Worm (Caenorhabditis elegans) whole organism, L4 larva: ENCODE results near the gene F56C3.8.

Source experiments
- F37D6.2 ChIP-seq: sonication (generic microtip); optimal IDR thresholded peaks from 2 replicates; lab custom pipeline; 2016; ENCODE audit warnings: mild to moderate bottlenecking, missing genetic modification characterization, missing compliant biosample characterization
- F44E2.7 ChIP-seq: fragments of 200-800 bp; sonication (Bioruptor generic); IDR thresholded peaks from 2 replicates; pipeline ENCODE4 v2.1.2; 2022; ENCODE audit warnings: missing genetic modification characterization, missing compliant biosample characterization
- R02D3.7 ChIP-seq: fragments of 150-350 bp; sonication (generic microtip); optimal IDR thresholded peaks from 3 replicates; lab custom pipeline; 2014; ENCODE audit warnings: missing biosample characterization, missing genetic modification characterization
- T20F7.1 ChIP-seq: fragments of 200-800 bp; sonication (Bioruptor generic); optimal IDR thresholded peaks from 2 replicates; lab custom pipeline; 2018; ENCODE audit warnings: mild to moderate bottlenecking, missing genetic modification characterization, missing compliant biosample characterization
- aha-1 ChIP-seq: fragments of 150-350 bp; peaks from one replicate; lab custom pipeline; 2014; ENCODE audit warnings: missing biosample characterization, missing genetic modification characterization
- arid-1 ChIP-seq: fragments of 200-800 bp; sonication (Bioruptor generic); conservative IDR thresholded peaks from 2 replicates; pipeline ENCODE4 v1.3.6; 2022; ENCODE audit warnings: missing genetic modification reagents, missing genetic modification characterization, missing compliant biosample characterization
- ceh-20 ChIP-seq: fragments of 200-800 bp; sonication (Bioruptor generic); IDR thresholded peaks from 2 replicates; pipeline ENCODE4 v1.3.6; 2022; ENCODE audit warnings: missing genetic modification reagents, missing genetic modification characterization, missing compliant biosample characterization
- ceh-32 ChIP-seq: sonication (generic microtip); optimal IDR thresholded peaks from 2 replicates; lab custom pipeline; 2016; ENCODE audit warnings: mild to moderate bottlenecking, missing genetic modification characterization, missing compliant biosample characterization; ENCODE audit not compliant: poor library complexity
- ceh-44 ChIP-seq: fragments of 200-800 bp; sonication (Bioruptor generic); IDR thresholded peaks from 2 replicates; pipeline ENCODE4 v1.3.6; 2022; ENCODE audit warnings: missing genetic modification reagents, missing genetic modification characterization, missing compliant biosample characterization
- ceh-82 ChIP-seq: sonication (generic microtip); optimal IDR thresholded peaks from 2 replicates; lab custom pipeline; 2017; ENCODE audit warnings: missing biosample characterization, missing genetic modification characterization
- daf-8 ChIP-seq: fragments of 200-800 bp; sonication (Bioruptor generic); IDR thresholded peaks from 2 replicates; pipeline ENCODE4 v1.3.6; 2022; ENCODE audit warnings: missing genetic modification characterization, missing compliant biosample characterization
- dmd-6 ChIP-seq: fragments of 200-800 bp; sonication (Bioruptor generic); IDR thresholded peaks from 2 replicates; pipeline ENCODE4 v1.3.6; 2022; ENCODE audit warnings: missing genetic modification reagents, missing genetic modification characterization, missing compliant biosample characterization
- dmd-8 ChIP-seq: fragments of 200-800 bp; sonication (Bioruptor generic); IDR thresholded peaks from 2 replicates; pipeline ENCODE4 v1.3.6; 2022; ENCODE audit warnings: missing genetic modification characterization, missing compliant biosample characterization
- duxl-1 ChIP-seq: sonication (generic microtip); optimal IDR thresholded peaks from 2 replicates; lab custom pipeline; 2016; ENCODE audit warnings: mild to moderate bottlenecking, missing genetic modification characterization, moderate library complexity, missing compliant biosample characterization; ENCODE audit not compliant: poor library complexity
- dve-1 ChIP-seq: sonication (generic microtip); optimal IDR thresholded peaks from 2 replicates; lab custom pipeline; 2017; ENCODE audit warnings: antibody characterized with exemption, mild to moderate bottlenecking, missing genetic modification characterization, missing compliant biosample characterization; ENCODE audit not compliant: insufficient read depth
- egl-43 ChIP-seq: fragments of 200-800 bp; sonication (Bioruptor generic); IDR thresholded peaks from 2 replicates; pipeline ENCODE4 v1.3.6; 2022; ENCODE audit warnings: missing genetic modification reagents, missing genetic modification characterization, missing compliant biosample characterization
- fkh-10 ChIP-seq: fragments of 150-350 bp; optimal IDR thresholded peaks from 2 replicates; lab custom pipeline; 2014; ENCODE audit warnings: missing biosample characterization, missing genetic modification reagents, missing genetic modification characterization
- hlh-30 ChIP-seq: sonication (generic microtip); optimal IDR thresholded peaks from 2 replicates; lab custom pipeline; 2017; ENCODE audit warnings: antibody characterized with exemption, mild to moderate bottlenecking, missing genetic modification characterization, missing compliant biosample characterization; ENCODE audit not compliant: insufficient read depth
- hmg-1.1 ChIP-seq: fragments of 200-800 bp; sonication (Bioruptor generic); IDR thresholded peaks from 2 replicates; pipeline ENCODE4 v1.3.6; 2022; ENCODE audit warnings: missing genetic modification reagents, missing genetic modification characterization, missing compliant biosample characterization
- jun-1 ChIP-seq: fragments of 150-350 bp; optimal IDR thresholded peaks from 2 replicates; lab custom pipeline; 2014; ENCODE audit warnings: missing biosample characterization, missing genetic modification reagents, missing genetic modification characterization
- lin-38 ChIP-seq: fragments of 200-800 bp; sonication (Bioruptor generic); IDR thresholded peaks from 2 replicates; pipeline ENCODE4 v1.3.6; 2022; ENCODE audit warnings: missing genetic modification reagents, missing genetic modification characterization, missing compliant biosample characterization
- lin-39 ChIP-seq: fragments of 150-350 bp; optimal IDR thresholded peaks from 2 replicates; lab custom pipeline; 2014; ENCODE audit warnings: missing biosample characterization, missing genetic modification reagents, missing genetic modification characterization
- lir-3 ChIP-seq: sonication (generic microtip); optimal IDR thresholded peaks from 2 replicates; lab custom pipeline; 2016; ENCODE audit warnings: mild to moderate bottlenecking, missing genetic modification characterization, missing compliant biosample characterization
- madf-9 ChIP-seq: fragments of 200-800 bp; sonication (Bioruptor generic); conservative IDR thresholded peaks from 2 replicates; pipeline ENCODE4 v1.3.6; 2022; ENCODE audit warnings: missing genetic modification reagents, missing genetic modification characterization, missing compliant biosample characterization
- mdt-29 ChIP-seq: fragments of 200-800 bp; sonication (Bioruptor generic); IDR thresholded peaks from 2 replicates; pipeline ENCODE4 v1.3.6; 2022; ENCODE audit warnings: missing genetic modification reagents, missing genetic modification characterization, missing compliant biosample characterization
- mep-1 ChIP-seq: fragments of 150-350 bp; sonication (generic microtip); optimal IDR thresholded peaks from 3 replicates; lab custom pipeline; 2014; ENCODE audit warnings: missing biosample characterization, missing genetic modification characterization
- mes-2 ChIP-seq: sonication (generic microtip); optimal IDR thresholded peaks from 2 replicates; lab custom pipeline; 2016; ENCODE audit warnings: missing genotype, mild to moderate bottlenecking, missing genetic modification characterization, missing compliant biosample characterization; ENCODE audit not compliant: poor library complexity, severe bottlenecking
- mxl-3 ChIP-seq: fragments of 200-800 bp; sonication (Bioruptor generic); optimal IDR thresholded peaks from 2 replicates; lab custom pipeline; 2018; ENCODE audit warnings: mild to moderate bottlenecking, missing genetic modification characterization, missing compliant biosample characterization
- nhr-10 ChIP-seq: fragments of 150-350 bp; optimal IDR thresholded peaks from 2 replicates; lab custom pipeline; 2014; ENCODE audit warnings: missing biosample characterization, missing genetic modification characterization
- nhr-11 ChIP-seq: fragments of 150-350 bp; optimal IDR thresholded peaks from 2 replicates; lab custom pipeline; 2014; ENCODE audit warnings: missing biosample characterization, missing genetic modification characterization
- nhr-111 ChIP-seq: fragments of 200-800 bp; sonication (Bioruptor generic); optimal IDR thresholded peaks from 2 replicates; lab custom pipeline; 2018; ENCODE audit warnings: mild to moderate bottlenecking, missing genetic modification characterization, missing compliant biosample characterization
- nhr-41 ChIP-seq: fragments of 200-800 bp; sonication (Bioruptor generic); IDR thresholded peaks from 2 replicates; pipeline ENCODE4 v1.3.6; 2022; ENCODE audit warnings: missing genetic modification reagents, missing genetic modification characterization, missing compliant biosample characterization
- nhr-42 ChIP-seq: fragments of 200-800 bp; sonication (Bioruptor generic); IDR thresholded peaks from 2 replicates; pipeline ENCODE4 v1.3.6; 2022; ENCODE audit warnings: missing genetic modification characterization, missing compliant biosample characterization
- nhr-48 ChIP-seq: sonication (generic microtip); optimal IDR thresholded peaks from 2 replicates; lab custom pipeline; 2016; ENCODE audit warnings: mild to moderate bottlenecking, missing genetic modification characterization, missing compliant biosample characterization
- nhr-76 ChIP-seq: fragments of 150-350 bp; optimal IDR thresholded peaks from 2 replicates; lab custom pipeline; 2014; ENCODE audit warnings: missing biosample characterization, missing genetic modification characterization
- rbr-2 ChIP-seq: sonication (generic microtip); optimal IDR thresholded peaks from 2 replicates; lab custom pipeline; 2016; ENCODE audit warnings: missing genotype, missing genetic modification characterization, missing compliant biosample characterization
- saeg-2 ChIP-seq: fragments of 200-800 bp; sonication (Bioruptor generic); IDR thresholded peaks from 2 replicates; pipeline ENCODE4 v1.3.6; 2022; ENCODE audit warnings: missing genetic modification reagents, missing genetic modification characterization, missing compliant biosample characterization
- snpc-1.2 ChIP-seq: fragments of 200-800 bp; sonication (Bioruptor generic); IDR thresholded peaks from 2 replicates; pipeline ENCODE4 v1.3.6; 2022; ENCODE audit warnings: missing genetic modification reagents, missing genetic modification characterization, missing compliant biosample characterization
- unc-62 ChIP-seq, 3 experiments: fragments of 150-350 bp in 1 of 3; sonication (generic microtip); optimal IDR thresholded peaks in 2 of 3; peaks in 1 of 3; 1 replicate in 1 of 3; 2 replicates in 2 of 3; lab custom pipeline; 2014 to 2017; ENCODE audit warnings: missing biosample characterization in 3 of 3, missing genetic modification characterization in 3 of 3, missing genetic modification reagents in 3 of 3, missing genotype in 1 of 3
- vab-7 ChIP-seq: fragments of 200-800 bp; sonication (Bioruptor generic); IDR thresholded peaks from 2 replicates; pipeline ENCODE4 v1.3.6; 2022; ENCODE audit warnings: missing genetic modification reagents, missing genetic modification characterization, missing compliant biosample characterization
- ztf-11 ChIP-seq: fragments of 150-350 bp; optimal IDR thresholded peaks from 2 replicates; lab custom pipeline; 2014; ENCODE audit warnings: missing biosample characterization, missing genetic modification characterization

The F56C3.8 gene

ce11 chrX:1370736-1371281 is 13.6 kb downstream of the F56C3.8 start, which contains the start of gene F56C3.7:
F56C3.7 (minus strand) TSS chrX:1370786.
- TF ChIP-seq F37D6.2 (no peak), unc-62 (GFP tag; optimal IDR thresholded peaks at IDR 0.05 in 1 of 2; lab: Kevin White, UChicago) (peak in 1 of 2 experiments; percentile 19), unc-62 (tag; optimal IDR thresholded peaks at IDR 0.05; lab: Kevin White, UChicago) (no peak), daf-8 (GFP tag; lab: Robert Waterston, UW) (no peak), nhr-48 (tag; lab: Kevin White, UChicago) (no peak), ztf-11 (tag; lab: Kevin White, UChicago) (no peak), aha-1 (tag; lab: Kevin White, UChicago) (no peak), madf-9 (no peak), dmd-8 (GFP tag; lab: Robert Waterston, UW) (no peak), duxl-1 (tag; lab: Kevin White, UChicago) (peak; percentile 39), F44E2.7 (GFP tag; lab: Robert Waterston, UW) (no peak), nhr-42 (GFP tag; lab: Robert Waterston, UW) (peak; percentile 67; the same call in 1 of the 2 replicates), fkh-10 (GFP tag; lab: Kevin White, UChicago) (no peak), nhr-41 (GFP tag; lab: Robert Waterston, UW) (no peak), mes-2 (tag; lab: Kevin White, UChicago) (peak; percentile 49), nhr-10 (tag; lab: Kevin White, UChicago) (no peak), ceh-32 (no peak), jun-1 (tag; lab: Kevin White, UChicago) (no peak), hmg-1.1 (peak; percentile 46), saeg-2 (no peak)
- TF ChIP-seq, all 104 proteins: peak for 5

DNA sequence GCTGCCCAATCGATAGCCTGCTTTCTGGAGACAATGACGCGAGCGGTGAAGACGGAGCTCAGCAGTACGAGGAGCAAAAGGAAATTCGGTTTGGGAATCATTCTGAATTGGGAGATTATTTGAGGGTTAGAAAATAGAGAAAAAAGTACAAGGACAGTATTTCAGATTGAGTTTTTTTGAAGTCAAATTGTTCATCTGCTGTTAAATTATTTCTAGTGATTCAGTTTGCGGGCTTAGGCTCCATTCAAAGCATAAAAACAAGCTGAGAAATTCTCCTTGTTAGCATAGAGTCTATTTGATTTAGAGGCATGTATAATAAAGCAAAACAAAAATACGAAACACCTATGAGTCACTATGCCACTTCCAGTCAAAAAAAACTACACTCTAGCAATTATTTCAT is 17.0 kb downstream of the F56C3.8 start, which contains the start of gene dgn-2:
Gene dgn-2 (minus strand): TSS at position 101 of the 400 bp plus-strand sequence.
- TF ChIP-seq dmd-6 (GFP tag; lab: Robert Waterston, UW) (no peak), fkh-10 (GFP tag; lab: Kevin White, UChicago) (no peak), T20F7.1 (GFP tag; lab: Kevin White, UChicago) (no peak), nhr-76 (tag; lab: Kevin White, UChicago) (no peak), lin-38 (GFP tag; lab: Robert Waterston, UW) (no peak), nhr-111 (no peak), arid-1 (GFP tag; lab: Robert Waterston, UW) (no peak), lin-39 (tag; lab: Kevin White, UChicago) (no peak), dve-1 (tag; lab: Kevin White, UChicago) (no peak), egl-43 (no peak), vab-7 (GFP tag; lab: Robert Waterston, UW) (no peak), dmd-8 (GFP tag; lab: Robert Waterston, UW) (no peak), snpc-1.2 (GFP tag; lab: Robert Waterston, UW) (no peak), ceh-44 (GFP tag; lab: Robert Waterston, UW) (no peak), hlh-30 (tag; lab: Kevin White, UChicago) (no peak), mes-2 (tag; lab: Kevin White, UChicago) (no peak), ceh-20 (GFP tag; lab: Robert Waterston, UW) (no peak), nhr-11 (no peak), mep-1 (tag; lab: Kevin White, UChicago) (no peak), lir-3 (tag; lab: Kevin White, UChicago) (no peak)

DNA sequence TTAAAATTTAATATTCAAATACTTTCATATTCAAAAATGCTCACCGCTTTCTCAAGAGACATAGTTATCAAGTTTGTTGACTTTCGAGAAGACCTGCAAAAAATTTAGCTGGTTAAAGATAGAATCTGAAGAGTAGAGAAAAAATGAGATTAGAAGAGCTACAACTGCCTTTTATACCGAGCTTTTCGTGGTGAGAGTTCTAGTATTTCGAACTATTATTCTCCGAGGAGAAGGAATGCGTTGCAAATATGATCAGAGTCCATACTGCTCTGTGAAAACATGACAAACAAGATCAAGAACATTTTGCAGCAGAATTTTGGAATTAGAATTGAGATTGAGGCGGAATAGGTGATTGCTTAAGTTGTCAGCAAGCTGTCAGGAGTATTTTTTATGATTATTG is 23.8 kb downstream of the F56C3.8 start, which contains the start of gene F56C3.4:
Gene F56C3.4 (minus strand): TSS at position 101 of the 400 bp plus-strand sequence.
- TF ChIP-seq ceh-44 (GFP tag; lab: Robert Waterston, UW) (no peak), aha-1 (tag; lab: Kevin White, UChicago) (peak; percentile 89), rbr-2 (tag; lab: Kevin White, UChicago) (no peak), mdt-29 (GFP tag; lab: Robert Waterston, UW) (no peak), ceh-82 (tag; lab: Kevin White, UChicago) (no peak), R02D3.7 (tag; lab: Kevin White, UChicago) (no peak), mxl-3 (GFP tag; lab: Kevin White, UChicago) (no peak)
